Worm (Caenorhabditis elegans) whole organism, L4 larva: ENCODE results near the gene M03B6.1.

ENCODE experiments used
- F10B5.3 ChIP-seq: sonication (generic microtip); optimal IDR thresholded peaks from 2 replicates; lab custom pipeline; 2016; ENCODE audit warnings: mild to moderate bottlenecking, missing genetic modification characterization, missing compliant biosample characterization
- F26F4.8 ChIP-seq: fragments of 200-800 bp; sonication (Bioruptor generic); conservative IDR thresholded peaks from 2 replicates; pipeline ENCODE4 v1.3.6; 2022; ENCODE audit warnings: missing genetic modification characterization, missing compliant biosample characterization
- F44E2.7 ChIP-seq: fragments of 200-800 bp; sonication (Bioruptor generic); IDR thresholded peaks from 2 replicates; pipeline ENCODE4 v2.1.2; 2022; ENCODE audit warnings: missing genetic modification characterization, missing compliant biosample characterization
- F49E8.2 ChIP-seq: sonication (generic microtip); optimal IDR thresholded peaks from 2 replicates; lab custom pipeline; 2016; ENCODE audit warnings: missing compliant biosample characterization, mild to moderate bottlenecking, missing genetic modification characterization, borderline replicate concordance
- Y48G9A.11 ChIP-seq: fragments of 200-800 bp; sonication (Bioruptor generic); IDR thresholded peaks from 2 replicates; pipeline ENCODE4 v1.3.6; 2022; ENCODE audit warnings: missing genetic modification reagents, missing genetic modification characterization, missing compliant biosample characterization
- Y75B8A.6 ChIP-seq: fragments of 200-800 bp; sonication (Bioruptor generic); IDR thresholded peaks from 2 replicates; pipeline ENCODE4 v1.3.6; 2022; ENCODE audit warnings: missing genetic modification reagents, missing genetic modification characterization, missing compliant biosample characterization
- ZK337.2 ChIP-seq: fragments of 200-800 bp; sonication (Bioruptor generic); IDR thresholded peaks from 2 replicates; pipeline ENCODE4 v1.3.6; 2022; ENCODE audit warnings: missing genetic modification reagents, missing genetic modification characterization, missing compliant biosample characterization
- ZK546.5 ChIP-seq, 2 experiments: sonication (generic microtip); optimal IDR thresholded peaks; 2 replicates each; lab custom pipeline; 2017; ENCODE audit warnings: missing biosample characterization in 2 of 2, missing genetic modification characterization in 2 of 2
- aha-1 ChIP-seq: fragments of 150-350 bp; peaks from one replicate; lab custom pipeline; 2014; ENCODE audit warnings: missing biosample characterization, missing genetic modification characterization
- ceh-20 ChIP-seq: fragments of 200-800 bp; sonication (Bioruptor generic); IDR thresholded peaks from 2 replicates; pipeline ENCODE4 v1.3.6; 2022; ENCODE audit warnings: missing genetic modification reagents, missing genetic modification characterization, missing compliant biosample characterization
- ceh-32 ChIP-seq: sonication (generic microtip); optimal IDR thresholded peaks from 2 replicates; lab custom pipeline; 2016; ENCODE audit warnings: mild to moderate bottlenecking, missing genetic modification characterization, missing compliant biosample characterization; ENCODE audit not compliant: poor library complexity
- ces-1 ChIP-seq: fragments of 150-350 bp; sonication (generic microtip); optimal IDR thresholded peaks from 4 replicates; lab custom pipeline; 2014; ENCODE audit warnings: missing biosample characterization, missing genetic modification reagents, missing genetic modification characterization
- daf-16 ChIP-seq, 3 experiments: sonication (generic microtip); optimal IDR thresholded peaks; 2 replicates each; lab custom pipeline; 2016 to 2017; ENCODE audit warnings: missing genetic modification characterization in 3 of 3, missing genetic modification reagents in 3 of 3, mild to moderate bottlenecking in 2 of 3, missing compliant biosample characterization in 2 of 3, missing biosample characterization in 1 of 3, moderate library complexity in 1 of 3
- dmd-9 ChIP-seq: fragments of 200-800 bp; sonication (Bioruptor generic); IDR thresholded peaks from 2 replicates; pipeline ENCODE4 v1.3.6; 2022; ENCODE audit warnings: missing genetic modification reagents, missing genetic modification characterization, missing compliant biosample characterization
- dpl-1 ChIP-seq: fragments of 150-350 bp; optimal IDR thresholded peaks from 2 replicates; lab custom pipeline; 2014; ENCODE audit warnings: missing biosample characterization, missing genetic modification reagents, missing genetic modification characterization
- hif-1 ChIP-seq, 2 experiments: sonication (generic microtip); optimal IDR thresholded peaks; 2 replicates each; lab custom pipeline; 2016 to 2017; ENCODE audit warnings: missing compliant biosample characterization in 2 of 2, missing genetic modification characterization in 2 of 2, missing genetic modification reagents in 2 of 2, missing genotype in 2 of 2, mild to moderate bottlenecking in 1 of 2
- hlh-11 ChIP-seq: fragments of 200-800 bp; sonication (Bioruptor generic); optimal IDR thresholded peaks from 2 replicates; lab custom pipeline; 2018; ENCODE audit warnings: mild to moderate bottlenecking, missing genetic modification characterization, missing compliant biosample characterization
- hmg-1.1 ChIP-seq: fragments of 200-800 bp; sonication (Bioruptor generic); IDR thresholded peaks from 2 replicates; pipeline ENCODE4 v1.3.6; 2022; ENCODE audit warnings: missing genetic modification reagents, missing genetic modification characterization, missing compliant biosample characterization
- lim-7 ChIP-seq: fragments of 200-800 bp; sonication (Bioruptor generic); IDR thresholded peaks from 2 replicates; pipeline ENCODE4 v1.3.6; 2022; ENCODE audit warnings: missing genetic modification characterization, missing compliant biosample characterization
- lin-1 ChIP-seq: fragments of 200-800 bp; sonication (Bioruptor generic); IDR thresholded peaks from 2 replicates; pipeline ENCODE4 v1.3.6; 2022; ENCODE audit warnings: missing genetic modification reagents, missing genetic modification characterization, missing compliant biosample characterization
- madf-9 ChIP-seq: fragments of 200-800 bp; sonication (Bioruptor generic); conservative IDR thresholded peaks from 2 replicates; pipeline ENCODE4 v1.3.6; 2022; ENCODE audit warnings: missing genetic modification reagents, missing genetic modification characterization, missing compliant biosample characterization
- mes-2 ChIP-seq: sonication (generic microtip); optimal IDR thresholded peaks from 2 replicates; lab custom pipeline; 2016; ENCODE audit warnings: missing genotype, mild to moderate bottlenecking, missing genetic modification characterization, missing compliant biosample characterization; ENCODE audit not compliant: poor library complexity, severe bottlenecking
- mxl-2 ChIP-seq: fragments of 200-800 bp; sonication (Bioruptor generic); conservative IDR thresholded peaks from 2 replicates; pipeline ENCODE4 v1.3.6; 2022; ENCODE audit warnings: missing genetic modification reagents, missing genetic modification characterization, missing compliant biosample characterization
- mxl-3 ChIP-seq: fragments of 200-800 bp; sonication (Bioruptor generic); optimal IDR thresholded peaks from 2 replicates; lab custom pipeline; 2018; ENCODE audit warnings: mild to moderate bottlenecking, missing genetic modification characterization, missing compliant biosample characterization
- nhr-11 ChIP-seq: fragments of 150-350 bp; optimal IDR thresholded peaks from 2 replicates; lab custom pipeline; 2014; ENCODE audit warnings: missing biosample characterization, missing genetic modification characterization
- nhr-28 ChIP-seq: fragments of 150-350 bp; optimal IDR thresholded peaks from 2 replicates; lab custom pipeline; 2014; ENCODE audit warnings: missing biosample characterization, missing genetic modification characterization
- php-3 ChIP-seq: fragments of 200-800 bp; sonication (Bioruptor generic); IDR thresholded peaks from 2 replicates; pipeline ENCODE4 v1.3.6; 2022; ENCODE audit warnings: missing genetic modification reagents, missing genetic modification characterization, missing compliant biosample characterization
- pqm-1 ChIP-seq: sonication (generic microtip); optimal IDR thresholded peaks from 2 replicates; lab custom pipeline; 2017; ENCODE audit warnings: missing biosample characterization, missing genetic modification characterization
- saeg-2 ChIP-seq: fragments of 200-800 bp; sonication (Bioruptor generic); IDR thresholded peaks from 2 replicates; pipeline ENCODE4 v1.3.6; 2022; ENCODE audit warnings: missing genetic modification reagents, missing genetic modification characterization, missing compliant biosample characterization
- set-16 ChIP-seq: fragments of 200-800 bp; sonication (Bioruptor generic); IDR thresholded peaks from 2 replicates; pipeline ENCODE4 v1.3.6; 2022; ENCODE audit warnings: missing genetic modification reagents, missing genetic modification characterization, missing compliant biosample characterization
- spr-3 ChIP-seq: fragments of 200-800 bp; sonication (Bioruptor generic); optimal IDR thresholded peaks from 2 replicates; lab custom pipeline; 2018; ENCODE audit warnings: mild to moderate bottlenecking, missing genetic modification characterization, missing compliant biosample characterization
- tra-1 ChIP-seq: fragments of 200-800 bp; sonication (Bioruptor generic); IDR thresholded peaks from 2 replicates; pipeline ENCODE4 v1.3.6; 2022; ENCODE audit warnings: missing genetic modification reagents, missing genetic modification characterization, missing compliant biosample characterization
- unc-39 ChIP-seq: sonication (generic microtip); optimal IDR thresholded peaks from 2 replicates; lab custom pipeline; 2017; ENCODE audit warnings: missing biosample characterization, missing genetic modification characterization
- unc-62 ChIP-seq, 3 experiments: fragments of 150-350 bp in 1 of 3; sonication (generic microtip); optimal IDR thresholded peaks in 2 of 3; peaks in 1 of 3; 1 replicate in 1 of 3; 2 replicates in 2 of 3; lab custom pipeline; 2014 to 2017; ENCODE audit warnings: missing biosample characterization in 3 of 3, missing genetic modification characterization in 3 of 3, missing genetic modification reagents in 3 of 3, missing genotype in 1 of 3
- ztf-7 ChIP-seq: fragments of 150-350 bp; optimal IDR thresholded peaks from 2 replicates; lab custom pipeline; 2014; ENCODE audit warnings: missing biosample characterization, missing genetic modification characterization

Gene M03B6.1

DNA sequence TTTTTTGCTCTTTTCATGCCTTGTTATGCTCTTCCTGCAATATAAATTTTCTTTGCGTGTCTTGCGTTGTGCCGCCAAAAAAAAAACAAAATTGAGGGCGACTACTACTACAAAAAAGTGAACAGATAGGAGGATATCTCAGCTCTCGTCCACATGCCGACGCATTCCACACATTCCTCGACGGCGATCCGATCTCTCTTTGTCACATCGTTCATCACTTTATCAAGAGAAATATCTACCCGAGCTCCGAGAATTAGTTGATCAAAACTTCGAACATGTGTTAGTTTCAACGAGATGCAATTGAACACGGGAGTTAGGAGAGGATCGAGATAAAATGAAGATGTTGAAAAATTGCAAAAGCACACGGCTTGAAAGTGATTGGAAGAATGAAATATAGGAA, 29.7 kb downstream of the M03B6.1 start:
- TF ChIP-seq set-16 (GFP tag; lab: Robert Waterston, UW), result no peak
- TF ChIP-seq hlh-11 (tag; lab: Kevin White, UChicago), result peak; percentile 15
- TF ChIP-seq daf-16 (GFP tag; optimal IDR thresholded peaks at IDR 0.05; lab: Kevin White, UChicago), result peak in 1 of 2 experiments; percentile 57
- TF ChIP-seq daf-16 (tag; optimal IDR thresholded peaks at IDR 0.05; lab: Kevin White, UChicago), result no peak

DNA sequence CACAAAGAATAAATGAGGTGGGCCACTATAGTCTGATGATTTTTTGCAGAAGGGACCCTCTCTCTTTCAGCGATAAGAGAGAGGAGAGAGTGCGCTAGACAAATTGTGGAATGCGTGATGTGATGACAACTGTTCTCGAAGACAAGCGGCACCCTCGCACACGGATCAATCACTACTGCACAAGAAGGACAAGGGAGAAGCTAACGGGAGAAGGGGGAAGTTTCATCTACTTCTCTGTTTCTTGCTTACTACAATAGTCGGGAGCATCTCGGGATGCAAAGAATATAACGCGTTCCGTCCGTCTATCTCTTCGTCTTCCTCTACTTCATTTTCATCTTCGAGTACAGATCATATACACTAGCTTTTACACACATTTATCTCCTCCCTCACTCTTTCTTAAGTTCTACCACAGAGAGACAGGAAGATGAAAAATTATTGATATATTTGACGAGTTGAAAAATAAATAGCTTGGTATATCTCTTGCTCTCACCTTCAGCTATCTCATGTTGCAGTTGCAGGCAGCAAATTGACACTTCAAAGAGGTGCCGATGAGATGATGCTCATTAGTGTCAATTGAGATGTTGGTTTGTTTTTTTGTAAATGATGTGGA, 32.0 kb downstream of the M03B6.1 start:
- TF ChIP-seq F26F4.8 (no peak), unc-39 (tag; lab: Kevin White, UChicago) (no peak), aha-1 (peak; percentile 87), dpl-1 (GFP tag; lab: Kevin White, UChicago) (no peak), lin-1 (no peak), madf-9 (GFP tag; lab: Robert Waterston, UW) (no peak), daf-16 (GFP tag; optimal IDR thresholded peaks at IDR 0.05; lab: Kevin White, UChicago) (peak in 1 of 2 experiments; percentile 85), daf-16 (tag; optimal IDR thresholded peaks at IDR 0.05; lab: Kevin White, UChicago) (no peak), ceh-20 (0 out of 2 replicates have a peak, but pooled peaks have one; percentile 29), nhr-11 (tag; lab: Kevin White, UChicago) (peak; percentile 46), ZK337.2 (GFP tag; lab: Robert Waterston, UW) (no peak), mxl-2 (GFP tag; lab: Robert Waterston, UW) (no peak), F49E8.2 (tag; lab: Kevin White, UChicago) (no peak), tra-1 (GFP tag; lab: Robert Waterston, UW) (0 out of 2 replicates have a peak, but pooled peaks have one; percentile 52), nhr-28 (tag; lab: Kevin White, UChicago) (peak; percentile 6), mes-2 (tag; lab: Kevin White, UChicago) (no peak), Y75B8A.6 (GFP tag; lab: Robert Waterston, UW) (no peak), ceh-32 (no peak), unc-62 (GFP tag; optimal IDR thresholded peaks at IDR 0.05 in 1 of 2; lab: Kevin White, UChicago) (peak in 1 of 2 experiments; percentile 64), unc-62 (tag; optimal IDR thresholded peaks at IDR 0.05; lab: Kevin White, UChicago) (no peak), ZK546.5 (tag; optimal IDR thresholded peaks at IDR 0.05; lab: Kevin White, UChicago) (no peak), dmd-9 (GFP tag; lab: Robert Waterston, UW) (no peak), saeg-2 (GFP tag; lab: Robert Waterston, UW) (no peak), hlh-11 (tag; lab: Kevin White, UChicago) (peak; percentile 42)

DNA sequence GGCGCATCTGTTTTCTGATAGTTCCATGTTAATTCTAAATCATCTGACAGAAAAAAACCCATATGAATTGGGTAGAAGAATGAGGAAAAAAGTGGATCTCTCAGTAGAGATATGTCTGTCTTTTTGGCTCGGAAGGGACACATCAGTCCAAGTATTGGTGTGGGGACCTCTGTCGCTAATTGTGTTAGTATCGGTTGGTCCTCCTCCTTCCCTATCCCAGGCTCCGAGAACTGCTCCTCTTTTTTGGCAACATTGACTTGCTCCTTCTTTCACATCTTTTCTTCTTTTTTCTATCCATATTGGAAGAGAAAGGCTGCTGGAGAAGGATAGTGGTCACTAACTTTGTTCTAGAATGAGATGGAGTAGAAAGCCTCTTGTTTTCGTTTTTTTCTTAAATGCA, 34.5 kb downstream of the M03B6.1 start:
- TF ChIP-seq unc-62 (GFP tag; optimal IDR thresholded peaks at IDR 0.05 in 1 of 2; lab: Kevin White, UChicago), result peak in 1 of 2 experiments; percentile 47
- no peak for TF ChIP-seq unc-62 (tag; optimal IDR thresholded peaks at IDR 0.05; lab: Kevin White, UChicago)
- TF ChIP-seq spr-3, result no peak
- TF ChIP-seq ZK337.2 (GFP tag; lab: Robert Waterston, UW), result no peak
- peak; percentile 43 for TF ChIP-seq ces-1 (GFP tag; lab: Kevin White, UChicago)
- TF ChIP-seq hmg-1.1 (GFP tag; lab: Robert Waterston, UW), result no peak
- no peak for TF ChIP-seq F44E2.7 (GFP tag; lab: Robert Waterston, UW)
- no peak for TF ChIP-seq Y48G9A.11 (GFP tag; lab: Robert Waterston, UW)

DNA sequence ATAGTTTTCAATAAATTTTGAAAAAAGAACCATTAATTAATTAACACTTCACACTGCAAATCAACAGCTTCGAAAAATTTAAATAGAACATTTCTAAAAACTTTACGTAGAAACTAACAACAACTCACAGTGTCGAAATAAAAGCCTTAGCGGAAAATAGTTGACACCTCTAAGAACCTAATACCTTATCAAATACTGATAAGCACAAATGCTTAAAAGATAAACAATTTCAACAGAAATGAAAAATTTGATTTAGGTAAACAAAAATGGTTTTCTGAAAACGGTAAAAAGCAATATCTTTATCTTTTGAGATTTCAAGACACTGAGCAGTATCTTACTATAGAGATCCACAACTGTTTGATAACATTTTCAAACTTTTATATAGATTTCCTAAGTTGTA, 35.5 kb downstream of the M03B6.1 start:
- TF ChIP-seq unc-62 (GFP tag; optimal IDR thresholded peaks at IDR 0.05 in 1 of 2; lab: Kevin White, UChicago) (peak in 1 of 2 experiments; percentile 59), unc-62 (tag; optimal IDR thresholded peaks at IDR 0.05; lab: Kevin White, UChicago) (no peak), lim-7 (no peak), php-3 (no peak), ceh-32 (no peak), hmg-1.1 (GFP tag; lab: Robert Waterston, UW) (no peak), daf-16 (GFP tag; optimal IDR thresholded peaks at IDR 0.05; lab: Kevin White, UChicago) (no peak), daf-16 (tag; optimal IDR thresholded peaks at IDR 0.05; lab: Kevin White, UChicago) (peak; percentile 75), mxl-3 (GFP tag; lab: Kevin White, UChicago) (no peak), ces-1 (GFP tag; lab: Kevin White, UChicago) (no peak), F10B5.3 (tag; lab: Kevin White, UChicago) (no peak), hif-1 (tag; optimal IDR thresholded peaks at IDR 0.05; lab: Kevin White, UChicago) (no peak), ztf-7 (tag; lab: Kevin White, UChicago) (no peak), pqm-1 (tag; lab: Kevin White, UChicago) (peak; percentile 15)
